Fruit fly (Drosophila melanogaster) whole organism, embryonic: ENCODE measurements around the gene CG44001.

Experiments used
- ATbp ChIP-seq: fragments of 200-800 bp; sonication (Bioruptor generic); optimal IDR thresholded peaks from 2 replicates; lab custom pipeline; 2017; ENCODE audit warnings: missing biosample characterization, mild to moderate bottlenecking, missing genetic modification characterization, missing genetic modification reagents
- Antp ChIP-seq: fragments of 200-800 bp; sonication (Bioruptor generic); optimal IDR thresholded peaks from 3 replicates; lab custom pipeline; 2016; ENCODE audit warnings: missing biosample characterization, missing genetic modification characterization
- Bdp1 ChIP-seq: fragments of 200-800 bp; sonication (Bioruptor generic); optimal IDR thresholded peaks from 3 replicates; lab custom pipeline; 2016; ENCODE audit warnings: missing biosample characterization, missing genetic modification characterization
- CG10431 ChIP-seq: fragments of 200-800 bp; sonication (Bioruptor generic); optimal IDR thresholded peaks from 3 replicates; lab custom pipeline; 2018; ENCODE audit warnings: missing biosample characterization, mild to moderate bottlenecking, missing genetic modification characterization
- CG11247 ChIP-seq: fragments of 200-800 bp; sonication (Bioruptor generic); IDR thresholded peaks from 2 replicates; pipeline ENCODE4 v1.3.6; 2022; ENCODE audit warnings: missing biosample characterization, missing genetic modification characterization
- CG1233 ChIP-seq: fragments of 200-800 bp; sonication (Bioruptor generic); optimal IDR thresholded peaks from 4 replicates; lab custom pipeline; 2018; ENCODE audit warnings: missing biosample characterization, mild to moderate bottlenecking, missing genetic modification characterization
- CG12769 ChIP-seq: fragments of 200-800 bp; sonication (Bioruptor generic); optimal IDR thresholded peaks from 2 replicates; lab custom pipeline; 2019; ENCODE audit warnings: missing biosample characterization, mild to moderate bottlenecking, missing genetic modification characterization, moderate library complexity
- CG14441 ChIP-seq: fragments of 200-800 bp; sonication (Bioruptor generic); IDR thresholded peaks from 2 replicates; pipeline ENCODE4 v1.3.6; 2022; ENCODE audit warnings: missing biosample characterization, missing genetic modification characterization
- CG15514 ChIP-seq: fragments of 200-800 bp; sonication (Bioruptor generic); optimal IDR thresholded peaks from 3 replicates; lab custom pipeline; 2017; ENCODE audit warnings: missing biosample characterization, missing genetic modification characterization, mild to moderate bottlenecking, moderate library complexity, missing genetic modification reagents
- CG16815 ChIP-seq: fragments of 200-800 bp; sonication (Bioruptor generic); optimal IDR thresholded peaks from 3 replicates; lab custom pipeline; 2017; ENCODE audit warnings: missing biosample characterization, mild to moderate bottlenecking, missing genetic modification characterization
- CG17361 ChIP-seq: fragments of 200-800 bp; sonication (Bioruptor generic); IDR thresholded peaks from 3 replicates; pipeline ENCODE4 v1.3.6; 2022; ENCODE audit warnings: missing biosample characterization, missing genetic modification characterization
- CG2678 ChIP-seq: fragments of 200-800 bp; sonication (Bioruptor generic); optimal IDR thresholded peaks from 3 replicates; lab custom pipeline; 2019; ENCODE audit warnings: missing biosample characterization, mild to moderate bottlenecking, missing genetic modification characterization, moderate library complexity
- CG3163 ChIP-seq: fragments of 200-800 bp; sonication (Bioruptor generic); optimal IDR thresholded peaks from 3 replicates; lab custom pipeline; 2016; ENCODE audit warnings: missing biosample characterization, missing genetic modification characterization
- CG6813 ChIP-seq: fragments of 200-800 bp; sonication (Bioruptor generic); optimal IDR thresholded peaks from 2 replicates; lab custom pipeline; 2017; ENCODE audit warnings: missing biosample characterization, missing genetic modification characterization, mild to moderate bottlenecking, moderate library complexity, missing genetic modification reagents
- CG7839 ChIP-seq: fragments of 200-800 bp; sonication (Bioruptor generic); optimal IDR thresholded peaks from 3 replicates; lab custom pipeline; 2018; ENCODE audit warnings: missing biosample characterization, mild to moderate bottlenecking, missing genetic modification characterization, moderate library complexity
- CG9817 ChIP-seq: fragments of 200-800 bp; sonication (Bioruptor generic); optimal IDR thresholded peaks from 2 replicates; lab custom pipeline; 2018; ENCODE audit warnings: missing biosample characterization, mild to moderate bottlenecking, missing genetic modification characterization, moderate library complexity
- CTCF ChIP-seq: fragments of 200-800 bp; sonication (Bioruptor generic); optimal IDR thresholded peaks from 2 replicates; lab custom pipeline; 2017; ENCODE audit warnings: missing biosample characterization, mild to moderate bottlenecking, missing genetic modification characterization, moderate library complexity
- Dbx ChIP-seq: fragments of 200-800 bp; sonication (Bioruptor generic); IDR thresholded peaks from 3 replicates; pipeline ENCODE4 v1.3.6; 2022; ENCODE audit warnings: missing biosample characterization, missing genetic modification characterization
- GATAe ChIP-seq: fragments of 200-800 bp; sonication (Bioruptor generic); conservative IDR thresholded peaks from 2 replicates; pipeline ENCODE4 v1.3.6; 2022; ENCODE audit warnings: missing biosample characterization, missing genetic modification characterization
- H2.0 ChIP-seq: fragments of 200-800 bp; sonication (Bioruptor generic); IDR thresholded peaks from 2 replicates; pipeline ENCODE4 v1.3.6; 2022; ENCODE audit warnings: missing biosample characterization, missing genetic modification characterization
- HLH54F ChIP-seq: fragments of 200-800 bp; sonication (Bioruptor generic); optimal IDR thresholded peaks from 3 replicates; lab custom pipeline; 2016; ENCODE audit warnings: missing biosample characterization, missing genetic modification characterization
- HLHmδ ChIP-seq: fragments of 200-800 bp; sonication (Bioruptor generic); optimal IDR thresholded peaks from 2 replicates; lab custom pipeline; 2018; ENCODE audit warnings: missing biosample characterization, mild to moderate bottlenecking, missing genetic modification characterization, moderate library complexity
- MESR4 ChIP-seq: fragments of 200-800 bp; sonication (Bioruptor generic); optimal IDR thresholded peaks from 2 replicates; lab custom pipeline; 2018; ENCODE audit warnings: missing biosample characterization, mild to moderate bottlenecking, missing genetic modification characterization, moderate library complexity
- Meics ChIP-seq: fragments of 200-800 bp; sonication (Bioruptor generic); optimal IDR thresholded peaks from 2 replicates; lab custom pipeline; 2017; ENCODE audit warnings: missing biosample characterization, mild to moderate bottlenecking, missing genetic modification characterization
- Opbp ChIP-seq: fragments of 200-800 bp; sonication (Bioruptor generic); IDR thresholded peaks from 3 replicates; pipeline ENCODE4 v1.3.6; 2022; ENCODE audit warnings: missing biosample characterization, missing genetic modification characterization; ENCODE audit not compliant: partially characterized antibody
- Poxn ChIP-seq: fragments of 200-800 bp; sonication (Bioruptor generic); IDR thresholded peaks from 2 replicates; pipeline ENCODE4 v1.3.6; 2022; ENCODE audit warnings: missing biosample characterization, missing genetic modification characterization
- Sry-β ChIP-seq: fragments of 200-800 bp; sonication (Bioruptor generic); optimal IDR thresholded peaks from 2 replicates; lab custom pipeline; 2018; ENCODE audit warnings: missing biosample characterization, mild to moderate bottlenecking, missing genetic modification characterization, moderate library complexity
- TFAM ChIP-seq: fragments of 200-800 bp; sonication (Bioruptor generic); optimal IDR thresholded peaks from 2 replicates; lab custom pipeline; 2017; ENCODE audit warnings: missing biosample characterization, missing genetic modification characterization, inconsistent platforms
- bab2 ChIP-seq: fragments of 200-800 bp; sonication (Bioruptor generic); optimal IDR thresholded peaks from 2 replicates; lab custom pipeline; 2016; ENCODE audit warnings: missing biosample characterization, missing genetic modification characterization
- cas ChIP-seq: fragments of 200-800 bp; sonication (Bioruptor generic); IDR thresholded peaks from 2 replicates; pipeline ENCODE4 v1.3.6; 2022; ENCODE audit warnings: missing biosample characterization, missing genetic modification characterization
- cg ChIP-seq: fragments of 200-800 bp; sonication (Bioruptor generic); optimal IDR thresholded peaks from 3 replicates; lab custom pipeline; 2019; ENCODE audit warnings: missing biosample characterization, mild to moderate bottlenecking, missing genetic modification characterization, moderate library complexity
- emc ChIP-seq: fragments of 200-800 bp; sonication (Bioruptor generic); optimal IDR thresholded peaks from 2 replicates; lab custom pipeline; 2016; ENCODE audit warnings: missing biosample characterization, missing genetic modification characterization
- ewg ChIP-seq: fragments of 200-800 bp; sonication (Bioruptor generic); optimal IDR thresholded peaks from 3 replicates; lab custom pipeline; 2017; ENCODE audit warnings: mild to moderate bottlenecking, missing biosample characterization, missing genetic modification reagents, missing genetic modification characterization
- fd3F ChIP-seq: fragments of 200-800 bp; sonication (Bioruptor generic); optimal IDR thresholded peaks from 2 replicates; lab custom pipeline; 2018; ENCODE audit warnings: missing biosample characterization, mild to moderate bottlenecking, missing genetic modification characterization, moderate library complexity
- fu2 ChIP-seq: fragments of 200-800 bp; sonication (Bioruptor generic); optimal IDR thresholded peaks from 2 replicates; lab custom pipeline; 2016; ENCODE audit warnings: missing biosample characterization, missing genetic modification characterization
- gcm2 ChIP-seq: fragments of 200-800 bp; sonication (Bioruptor generic); optimal IDR thresholded peaks from 2 replicates; lab custom pipeline; 2016; ENCODE audit warnings: missing biosample characterization, missing genetic modification characterization
- gfzf ChIP-seq: fragments of 200-800 bp; sonication (Bioruptor generic); optimal IDR thresholded peaks from 2 replicates; lab custom pipeline; 2016; ENCODE audit warnings: missing biosample characterization, mild to moderate bottlenecking, missing genetic modification characterization, moderate library complexity
- grn ChIP-seq: fragments of 200-800 bp; sonication (Bioruptor generic); optimal IDR thresholded peaks from 3 replicates; lab custom pipeline; 2017; ENCODE audit warnings: missing biosample characterization, missing genetic modification characterization
- hbn ChIP-seq: fragments of 200-800 bp; sonication (Bioruptor generic); IDR thresholded peaks from 2 replicates; pipeline ENCODE4 v1.3.6; 2022; ENCODE audit warnings: missing biosample characterization, missing genetic modification characterization; ENCODE audit not compliant: partially characterized antibody
- her ChIP-seq: fragments of 200-800 bp; sonication (Bioruptor generic); optimal IDR thresholded peaks from 2 replicates; lab custom pipeline; 2016; ENCODE audit warnings: missing biosample characterization, missing genetic modification characterization
- kah ChIP-seq: fragments of 200-800 bp; sonication (Bioruptor generic); optimal IDR thresholded peaks from 2 replicates; lab custom pipeline; 2018; ENCODE audit warnings: missing biosample characterization, mild to moderate bottlenecking, missing genetic modification characterization
- lola ChIP-seq, 3 experiments: fragments of >200 bp in 2 of 3; fragments of 200-800 bp in 1 of 3; sonication (Bioruptor generic) in 1 of 3; optimal IDR thresholded peaks; 2 replicates each; lab custom pipeline; 2017 to 2019; ENCODE audit warnings: missing biosample characterization in 3 of 3, missing genetic modification characterization in 3 of 3, mild to moderate bottlenecking in 1 of 3, moderate library complexity in 1 of 3
- phol ChIP-seq: fragments of 200-800 bp; sonication (Bioruptor generic); optimal IDR thresholded peaks from 3 replicates; lab custom pipeline; 2018; ENCODE audit warnings: missing biosample characterization, mild to moderate bottlenecking, missing genetic modification characterization, moderate library complexity
- pzg ChIP-seq: fragments of 200-800 bp; sonication (Bioruptor generic); optimal IDR thresholded peaks from 3 replicates; lab custom pipeline; 2018; ENCODE audit warnings: missing biosample characterization, mild to moderate bottlenecking, missing genetic modification characterization, moderate library complexity
- schlank ChIP-seq: fragments of 200-800 bp; sonication (Bioruptor generic); optimal IDR thresholded peaks from 2 replicates; lab custom pipeline; 2018; ENCODE audit warnings: missing biosample characterization, mild to moderate bottlenecking, missing genetic modification characterization
- tgo ChIP-seq: fragments of 200-800 bp; sonication (Bioruptor generic); IDR thresholded peaks from 3 replicates; pipeline ENCODE4 v1.3.6; 2022; ENCODE audit warnings: missing biosample characterization, missing genetic modification characterization
- tup ChIP-seq: fragments of 200-800 bp; sonication (Bioruptor generic); optimal IDR thresholded peaks from 2 replicates; lab custom pipeline; 2016; ENCODE audit warnings: missing biosample characterization, mild to moderate bottlenecking, missing genetic modification characterization, moderate library complexity
- tx ChIP-seq: fragments of 200-800 bp; sonication (Bioruptor generic); optimal IDR thresholded peaks from 2 replicates; lab custom pipeline; 2016; ENCODE audit warnings: missing biosample characterization, missing genetic modification characterization
- wdn ChIP-seq: fragments of 200-800 bp; sonication (Bioruptor generic); IDR thresholded peaks from 2 replicates; pipeline ENCODE4 v1.3.6; 2022; ENCODE audit warnings: missing biosample characterization, missing genetic modification characterization

CG44001 gene

dm6 chr2L:5092992-5093695 is 50.1 kb downstream of the CG44001 start, which contains the start of gene Pgant5 (continued):
- TF ChIP-seq CG9817: no peak
- peak; percentile 43; the same call in 1 of the 3 replicates for TF ChIP-seq CG17361 (GFP tag; lab: Robert Waterston, UW)
- TF ChIP-seq Poxn (GFP tag; lab: Robert Waterston, UW): no peak
- TF ChIP-seq Meics (GFP tag; lab: Kevin White, UChicago): no peak
- peak; percentile 33 for TF ChIP-seq CG12769 (tag; lab: Kevin White, UChicago)
- peak; percentile 26 for TF ChIP-seq CG15514 (GFP tag; lab: Kevin White, UChicago)
- no peak for TF ChIP-seq tup (GFP tag; lab: Kevin White, UChicago)
- peak; percentile 31; the same call in 1 of the 3 replicates for TF ChIP-seq Dbx
- no peak for TF ChIP-seq Bdp1 (GFP tag; lab: Kevin White, UChicago)
- TF ChIP-seq Antp (GFP tag; lab: Kevin White, UChicago): no peak
- TF ChIP-seq Sry-β (GFP tag; lab: Kevin White, UChicago): no peak
- TF ChIP-seq HLHmδ (GFP tag; lab: Kevin White, UChicago): no peak
- TF ChIP-seq CG16815 (GFP tag; lab: Kevin White, UChicago): no peak
- peak; percentile 18 for TF ChIP-seq CG1233 (GFP tag; lab: Kevin White, UChicago)
- TF ChIP-seq gfzf (GFP tag; lab: Kevin White, UChicago): peak; percentile 69
- peak; percentile 3 for TF ChIP-seq tx (GFP tag; lab: Kevin White, UChicago)
- peak; percentile 36 for TF ChIP-seq pzg
- TF ChIP-seq lola (GFP tag; optimal IDR thresholded peaks at IDR 0.05; lab: Kevin White, UChicago): peak in 1 of 3 experiments; percentile 21
- TF ChIP-seq fd3F (GFP tag; lab: Kevin White, UChicago): no peak
- 0 out of 2 replicates have a peak, but pooled peaks have one; percentile 11 for TF ChIP-seq H2.0 (GFP tag; lab: Robert Waterston, UW)
- no peak for TF ChIP-seq schlank (tag; lab: Kevin White, UChicago)
- TF ChIP-seq phol (tag; lab: Kevin White, UChicago): no peak
- peak; percentile 4 for TF ChIP-seq HLH54F
- no peak for TF ChIP-seq wdn (GFP tag; lab: Robert Waterston, UW)
- TF ChIP-seq grn (GFP tag; lab: Kevin White, UChicago): no peak
- TF ChIP-seq CG3163 (GFP tag; lab: Kevin White, UChicago): peak; percentile 35
- TF ChIP-seq ATbp (GFP tag; lab: Kevin White, UChicago): no peak
- no peak for TF ChIP-seq CG6813 (GFP tag; lab: Kevin White, UChicago)
- TF ChIP-seq fu2: no peak
- TF ChIP-seq bab2 (GFP tag; lab: Kevin White, UChicago): no peak
- TF ChIP-seq emc (GFP tag; lab: Kevin White, UChicago): no peak
- TF ChIP-seq her (GFP tag; lab: Kevin White, UChicago): no peak
- TF ChIP-seq hbn (GFP tag; lab: Robert Waterston, UW): no peak; the same call in 1 of the 2 replicates
- no peak for TF ChIP-seq gcm2 (GFP tag; lab: Kevin White, UChicago)
- no peak for TF ChIP-seq TFAM (GFP tag; lab: Kevin White, UChicago)
- no peak for TF ChIP-seq CG7839 (tag; lab: Kevin White, UChicago)
- TF ChIP-seq cg: peak; percentile 100
- TF ChIP-seq CG11247 (GFP tag; lab: Robert Waterston, UW): no peak
- TF ChIP-seq ewg (GFP tag; lab: Kevin White, UChicago): peak; percentile 35
- no peak for TF ChIP-seq CG10431 (GFP tag; lab: Kevin White, UChicago)
- no peak for TF ChIP-seq CG14441
- no peak for TF ChIP-seq kah (GFP tag; lab: Kevin White, UChicago)
- TF ChIP-seq CTCF: no peak
- peak; percentile 30 for TF ChIP-seq CG2678 (tag; lab: Kevin White, UChicago)
- no peak for TF ChIP-seq tgo (GFP tag; lab: Robert Waterston, UW)
- no peak for TF ChIP-seq cas (GFP tag; lab: Robert Waterston, UW)
- TF ChIP-seq Opbp (GFP tag; lab: Robert Waterston, UW): peak; percentile 37; the same call in 1 of the 3 replicates
- peak; percentile 82 for TF ChIP-seq MESR4 (GFP tag; lab: Kevin White, UChicago)
- no peak for TF ChIP-seq GATAe (GFP tag; lab: Robert Waterston, UW)
